Worm (Caenorhabditis elegans) whole organism, L2 larva: ENCODE measurements around the gene selt-1.2.

Source experiments
- C34F6.9 ChIP-seq: fragments of 150-350 bp; optimal IDR thresholded peaks from 2 replicates; lab custom pipeline; 2014; ENCODE audit warnings: missing biosample characterization, missing genetic modification characterization
- egl-27 ChIP-seq: sonication (generic microtip); optimal IDR thresholded peaks from 3 replicates; lab custom pipeline; 2017; ENCODE audit warnings: missing biosample characterization, missing genetic modification reagents, missing genetic modification characterization
- elt-1 ChIP-seq: fragments of 150-350 bp; optimal IDR thresholded peaks from 2 replicates; lab custom pipeline; 2014; ENCODE audit warnings: missing biosample characterization, missing genetic modification characterization
- elt-3 ChIP-seq: sonication (generic microtip); optimal IDR thresholded peaks from 2 replicates; lab custom pipeline; 2017; ENCODE audit warnings: missing biosample characterization, missing genetic modification characterization
- lin-13 ChIP-seq: fragments of 150-350 bp; optimal IDR thresholded peaks from 2 replicates; lab custom pipeline; 2014; ENCODE audit warnings: missing biosample characterization, missing genetic modification reagents, missing genetic modification characterization
- nhr-129 ChIP-seq: fragments of 150-350 bp; optimal IDR thresholded peaks from 2 replicates; lab custom pipeline; 2014; ENCODE audit warnings: missing biosample characterization, missing genetic modification characterization
- nhr-23 ChIP-seq: fragments of 150-350 bp; optimal IDR thresholded peaks from 2 replicates; lab custom pipeline; 2014; ENCODE audit warnings: missing biosample characterization, missing genetic modification reagents, missing genetic modification characterization
- peb-1 ChIP-seq: fragments of 150-350 bp; optimal IDR thresholded peaks from 2 replicates; lab custom pipeline; 2014; ENCODE audit warnings: missing biosample characterization, missing genetic modification characterization
- snpc-4 ChIP-seq: fragments of 150-350 bp; optimal IDR thresholded peaks from 2 replicates; lab custom pipeline; 2014; ENCODE audit warnings: missing biosample characterization, missing genetic modification characterization
- unc-39 ChIP-seq: fragments of 150-350 bp; optimal IDR thresholded peaks from 2 replicates; lab custom pipeline; 2014; ENCODE audit warnings: missing biosample characterization, missing genetic modification characterization
- unc-62 ChIP-seq: fragments of 150-350 bp; optimal IDR thresholded peaks from 2 replicates; lab custom pipeline; 2014; ENCODE audit warnings: missing biosample characterization, missing genetic modification reagents, missing genetic modification characterization

- no peak for TF ChIP-seq elt-1 (tag; lab: Kevin White, UChicago)
- TF ChIP-seq lin-13 = no peak
- TF ChIP-seq egl-27 (tag; lab: Kevin White, UChicago) = no peak
- TF ChIP-seq unc-62 = no peak
- TF ChIP-seq unc-39 (tag; lab: Kevin White, UChicago) = no peak
- TF ChIP-seq snpc-4 = no peak
- TF ChIP-seq peb-1 = no peak
- TF ChIP-seq nhr-129 (tag; lab: Kevin White, UChicago) = no peak
- TF ChIP-seq nhr-23 (tag; lab: Kevin White, UChicago) = no peak
- TF ChIP-seq C34F6.9 (tag; lab: Kevin White, UChicago) = no peak
- TF ChIP-seq elt-3 (tag; lab: Kevin White, UChicago) = no peak
Observed at ce11 chrV:10741357-10741756, 5.8 kb downstream of the selt-1.2 start, which contains the start of gene ZC302.3.
